Worm (Caenorhabditis elegans): Measurements from ENCODE around the gene F26F12.5.

DNA sequence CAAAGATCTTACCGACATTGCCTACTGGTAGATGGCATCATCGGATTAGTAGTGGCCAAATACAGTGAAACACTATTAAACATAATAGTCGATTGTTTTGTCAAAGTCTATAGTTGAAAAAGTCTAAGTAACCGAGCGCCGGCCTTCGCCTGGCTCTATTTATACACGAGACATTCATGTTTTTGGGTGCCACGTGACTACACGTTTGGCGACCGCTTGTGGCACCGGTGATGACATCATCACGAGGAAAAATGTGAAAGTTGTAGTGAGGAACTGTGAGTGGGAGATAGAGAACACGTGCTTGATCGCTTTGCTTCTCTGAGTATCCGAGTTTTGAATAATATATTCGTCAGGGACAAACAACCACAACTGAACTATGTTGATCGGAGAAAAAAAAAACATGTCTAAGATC lies 20.6 kb downstream of the F26F12.5 start:
- TF ChIP-seq attf-4 (tag; optimal IDR thresholded peaks at IDR 0.05), result no peak
- no peak for TF ChIP-seq R02D3.7 (tag; optimal IDR thresholded peaks at IDR 0.05)
- TF ChIP-seq ama-1 (optimal IDR thresholded peaks at IDR 0.05), result peak; percentile 34
- TF ChIP-seq hlh-11 (tag; optimal IDR thresholded peaks at IDR 0.05), result peak; percentile 94
- TF ChIP-seq nhr-102 (tag; optimal IDR thresholded peaks at IDR 0.05), result peak; percentile 58
- peak; percentile 57 to 90 for TF ChIP-seq mdl-1 (tag; optimal IDR thresholded peaks at IDR 0.05)
- TF ChIP-seq ceh-20 (GFP tag; IDR thresholded peaks at IDR 0.05), result peak; percentile 79; the same call in 1 of the 2 replicates
- TF ChIP-seq vab-7 (GFP tag; IDR thresholded peaks at IDR 0.05), result no peak
- TF ChIP-seq nhr-42 (GFP tag; IDR thresholded peaks at IDR 0.05), result peak; percentile 60; the same call in 1 of the 2 replicates
- no peak for TF ChIP-seq F44E2.7 (GFP tag; IDR thresholded peaks at IDR 0.05)
- peak; percentile 14 for TF ChIP-seq lin-13 (GFP tag; optimal IDR thresholded peaks at IDR 0.05)
- TF ChIP-seq ztf-11 (tag; optimal IDR thresholded peaks at IDR 0.05), result no peak
